Fruit fly (Drosophila melanogaster): ENCODE data around the gene NHP2.

- TF ChIP-seq ttk (optimal IDR thresholded peaks at IDR 0.05) (no peak), h (optimal IDR thresholded peaks at IDR 0.05) (no peak), Myc (optimal IDR thresholded peaks at IDR 0.05) (no peak), Sin3A (optimal IDR thresholded peaks at IDR 0.05) (no peak), psq (optimal IDR thresholded peaks at IDR 0.05) (no peak)
Measured at dm6 chr3L:14804724-14805221, 2.8 kb upstream of the NHP2 start, which contains the start of gene CG17839.

Data from Kc167 (cell line).